Worm (Caenorhabditis elegans): ENCODE data around the gene lgc-50.
A peak's percentile ranks its signal among the peaks of the same experiment; 100 is the strongest.

The lgc-50 gene

DNA sequence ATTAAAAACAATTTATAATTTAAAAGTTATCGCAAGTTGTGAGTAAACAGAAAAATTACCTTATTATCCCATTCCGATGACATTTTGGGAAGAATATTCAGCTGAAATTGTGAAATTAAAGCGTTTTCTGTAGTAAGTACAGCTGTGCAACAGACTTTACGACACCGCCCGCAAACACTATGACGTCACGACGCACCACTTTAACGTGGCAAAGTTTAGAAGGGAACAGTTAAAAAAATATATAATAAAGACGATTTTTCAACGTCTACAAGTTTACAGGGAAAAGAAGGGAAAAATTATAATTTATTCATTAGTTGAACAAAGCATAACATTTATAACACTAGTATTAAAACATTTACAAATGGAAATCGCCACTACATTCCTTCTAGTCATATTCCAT is 41.4 kb downstream of the lgc-50 start, which contains the start of gene F08F8.9:
Gene F08F8.9 (minus strand): TSS at position 101 of the 400 bp plus-strand sequence.
- TF ChIP-seq daf-12 (tag; optimal IDR thresholded peaks at IDR 0.05): no peak
- no peak for TF ChIP-seq lin-13 (GFP tag; optimal IDR thresholded peaks at IDR 0.05)
- TF ChIP-seq lin-38 (GFP tag; IDR thresholded peaks at IDR 0.05): no peak
- no peak for TF ChIP-seq egl-43 (GFP tag; IDR thresholded peaks at IDR 0.05)
- TF ChIP-seq T20F7.1 (GFP tag; optimal IDR thresholded peaks at IDR 0.05): no peak
- no peak for TF ChIP-seq snpc-4 (tag; optimal IDR thresholded peaks at IDR 0.05)
- TF ChIP-seq hif-1 (tag; optimal IDR thresholded peaks at IDR 0.05): no peak
- TF ChIP-seq F10B5.3 (tag; optimal IDR thresholded peaks at IDR 0.05): no peak
- no peak for TF ChIP-seq vab-7 (GFP tag; IDR thresholded peaks at IDR 0.05)
- TF ChIP-seq nhr-77 (tag; optimal IDR thresholded peaks at IDR 0.05): no peak
- TF ChIP-seq tag-97 (GFP tag; IDR thresholded peaks at IDR 0.05): no peak
- no peak for TF ChIP-seq lir-3 (tag; optimal IDR thresholded peaks at IDR 0.05)
- no peak for TF ChIP-seq lsy-2 (tag; optimal IDR thresholded peaks at IDR 0.05)
- peak; percentile 35 for TF ChIP-seq dve-1 (tag; optimal IDR thresholded peaks at IDR 0.05; ENCODE audit: insufficient read depth)
- TF ChIP-seq cey-2 (tag; optimal IDR thresholded peaks at IDR 0.05; ENCODE audit: borderline replicate concordance, insufficient read depth): no peak
- TF ChIP-seq pqm-1 (tag; optimal IDR thresholded peaks at IDR 0.05): no peak
- TF ChIP-seq aha-1 (tag): peak; percentile 81
- no peak for TF ChIP-seq nhr-28 (tag; optimal IDR thresholded peaks at IDR 0.05)

DNA sequence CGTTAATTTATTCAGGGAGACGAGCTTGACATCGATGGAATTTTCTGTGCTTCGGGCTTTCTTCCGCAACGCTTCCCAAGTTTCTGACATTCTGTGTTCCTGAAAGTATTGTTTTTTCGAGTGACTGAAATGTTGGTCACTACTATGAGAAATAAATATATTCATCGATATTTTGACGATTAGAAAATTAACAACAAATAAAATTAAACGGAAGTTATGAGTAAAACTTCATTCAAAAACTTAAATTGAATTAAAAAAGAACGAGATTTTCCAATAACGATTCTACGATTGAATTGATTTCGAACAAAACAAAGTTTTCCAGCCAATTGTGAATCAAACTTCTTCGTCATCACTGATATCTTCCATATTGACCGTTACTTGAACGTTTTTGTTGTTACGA is 46.2 kb downstream of the lgc-50 start, which contains the start of gene gos-28:
Gene gos-28 (minus strand): TSS at position 101 of the 400 bp plus-strand sequence.
- TF ChIP-seq nhr-11 (tag; optimal IDR thresholded peaks at IDR 0.05) (no peak), ama-1 (optimal IDR thresholded peaks at IDR 0.05) (peak; percentile 16)

ce11 chrIII:7347049-7347448 is 48.2 kb downstream of the lgc-50 start, which contains the start of gene F08F8.7:
Gene F08F8.7 (minus strand): TSS chrIII:7347149.
- TF ChIP-seq Y75B8A.6 (GFP tag; IDR thresholded peaks at IDR 0.05): no peak
- no peak for TF ChIP-seq tra-1 (GFP tag; IDR thresholded peaks at IDR 0.05)
- no peak for TF ChIP-seq T26A8.4 (GFP tag; IDR thresholded peaks at IDR 0.05)
- TF ChIP-seq daf-16 (GFP tag; optimal IDR thresholded peaks at IDR 0.05): no peak
- TF ChIP-seq daf-16 (tag; optimal IDR thresholded peaks at IDR 0.05): peak; percentile 7
- no peak for TF ChIP-seq snpc-4 (tag; optimal IDR thresholded peaks at IDR 0.05)
- TF ChIP-seq ceh-44 (GFP tag; IDR thresholded peaks at IDR 0.05): no peak

ce11 chrIII:7343389-7343788 is 51.9 kb downstream of the lgc-50 start, which contains the start of gene F08F8.6:
Gene F08F8.6 (plus strand): TSS chrIII:7343689.
- TF ChIP-seq cey-2 (tag; optimal IDR thresholded peaks at IDR 0.05; ENCODE audit: borderline replicate concordance, insufficient read depth): no peak
- TF ChIP-seq ceh-82 (tag; optimal IDR thresholded peaks at IDR 0.05): no peak
- TF ChIP-seq ctbp-1 (GFP tag; IDR thresholded peaks at IDR 0.05): no peak
- no peak for TF ChIP-seq unc-62 (GFP tag; optimal IDR thresholded peaks at IDR 0.05 in 1 of 2)
- no peak for TF ChIP-seq unc-62 (tag; optimal IDR thresholded peaks at IDR 0.05)
- TF ChIP-seq nhr-6 (tag; optimal IDR thresholded peaks at IDR 0.05): no peak
- no peak for TF ChIP-seq T26A8.4 (GFP tag; IDR thresholded peaks at IDR 0.05)
